Worm (Caenorhabditis elegans): ENCODE measurements around the gene herd-1.
A peak's percentile ranks its signal among the peaks of the same experiment; 100 is the strongest.

herd-1 gene

ce11 chrIII:12453315-12453714 lies 43.0 kb upstream of the herd-1 start, which contains the start of gene ani-1 (continued):
- TF ChIP-seq B0019.2 (GFP tag; conservative IDR thresholded peaks at IDR 0.05) (peak; percentile 80), B0261.1 (tag; optimal IDR thresholded peaks at IDR 0.05) (no peak), ztf-6 (GFP tag; IDR thresholded peaks at IDR 0.05) (no peak), somi-1 (GFP tag; optimal IDR thresholded peaks at IDR 0.05) (no peak), unc-130 (GFP tag; optimal IDR thresholded peaks at IDR 0.05) (peak; percentile 47), ceh-100 (GFP tag; IDR thresholded peaks at IDR 0.05) (peak; percentile 65; the same call in 1 of the 2 replicates), ztf-25 (GFP tag; IDR thresholded peaks at IDR 0.05) (no peak), lag-1 (GFP tag; IDR thresholded peaks at IDR 0.05) (no peak), cebp-2 (GFP tag; IDR thresholded peaks at IDR 0.05) (no peak), K12H6.12 (tag; optimal IDR thresholded peaks at IDR 0.05) (peak; percentile 14), sea-2 (GFP tag; IDR thresholded peaks at IDR 0.05) (no peak), gei-17 (GFP tag; optimal IDR thresholded peaks at IDR 0.05) (no peak), nhr-90 (tag; optimal IDR thresholded peaks at IDR 0.05) (no peak), ztf-28 (GFP tag; IDR thresholded peaks at IDR 0.05) (peak; percentile 79), aptf-2 (GFP tag; conservative IDR thresholded peaks at IDR 0.05) (0 out of 2 replicates have a peak, but pooled peaks have one; percentile 30), chd-7 (tag; optimal IDR thresholded peaks at IDR 0.05) (no peak), sptf-2 (GFP tag; optimal IDR thresholded peaks at IDR 0.05) (no peak), nfya-2 (GFP tag; IDR thresholded peaks at IDR 0.05) (no peak), attf-5 (GFP tag; optimal IDR thresholded peaks at IDR 0.05) (no peak), madf-3 (GFP tag; IDR thresholded peaks at IDR 0.05) (peak; percentile 89), rpc-1 (optimal IDR thresholded peaks at IDR 0.05) (no peak), rpc-1 (tag; optimal IDR thresholded peaks at IDR 0.05) (no peak), lin-54 (GFP tag; optimal IDR thresholded peaks at IDR 0.05) (peak; percentile 89), Y95B8A.8 (GFP tag; IDR thresholded peaks at IDR 0.05) (peak; percentile 73; the same call in 1 of the 2 replicates), attf-3 (GFP tag; conservative IDR thresholded peaks at IDR 0.05) (no peak), egl-44 (GFP tag; IDR thresholded peaks at IDR 0.05) (no peak), Y53F4B.3 (GFP tag; IDR thresholded peaks at IDR 0.05) (0 out of 2 replicates have a peak, but pooled peaks have one; percentile 42), cebp-1 (GFP tag; IDR thresholded peaks at IDR 0.05) (no peak), cebp-1 (tag; optimal IDR thresholded peaks at IDR 0.05) (peak; percentile 68), C06A6.2 (GFP tag; conservative IDR thresholded peaks at IDR 0.05) (peak; percentile 32; the same call in 1 of the 2 replicates), lin-35 (GFP tag; optimal IDR thresholded peaks at IDR 0.05) (peak in 2 of 3 experiments; percentile 30 to 65), hlh-12 (tag; optimal IDR thresholded peaks at IDR 0.05) (no peak), madf-6 (GFP tag; IDR thresholded peaks at IDR 0.05) (peak; percentile 93), hsf-1 (GFP tag; IDR thresholded peaks at IDR 0.05) (peak; percentile 38; the same call in 1 of the 2 replicates), tbp1 (GFP tag; optimal IDR thresholded peaks at IDR 0.05) (peak; percentile 57), ceh-91 (GFP tag; IDR thresholded peaks at IDR 0.05) (peak; percentile 85), nhr-120 (GFP tag; IDR thresholded peaks at IDR 0.05) (no peak), lsl-1 (GFP tag; optimal IDR thresholded peaks at IDR 0.05) (peak; percentile 82), B0035.1 (tag; optimal IDR thresholded peaks at IDR 0.05) (no peak), atf-7 (tag; optimal IDR thresholded peaks at IDR 0.05) (no peak), fkh-3 (tag; optimal IDR thresholded peaks at IDR 0.05) (no peak), ama-1 (optimal IDR thresholded peaks at IDR 0.05) (no peak), ama-1 (GFP tag; optimal IDR thresholded peaks at IDR 0.05) (no peak), F49E8.2 (tag; optimal IDR thresholded peaks at IDR 0.05; ENCODE audit: insufficient read depth) (peak; percentile 32), F22D6.2 (tag; optimal IDR thresholded peaks at IDR 0.05) (no peak), tbx-9 (tag; optimal IDR thresholded peaks at IDR 0.05; ENCODE audit: borderline replicate concordance) (no peak), let-526 (GFP tag; IDR thresholded peaks at IDR 0.05) (no peak), pbrm-1 (GFP tag; IDR thresholded peaks at IDR 0.05) (0 out of 2 replicates have a peak, but pooled peaks have one; percentile 48), efl-1 (GFP tag; optimal IDR thresholded peaks at IDR 0.05) (peak; percentile 91), T26A5.8 (tag; optimal IDR thresholded peaks at IDR 0.05) (no peak), C17E4.6 (GFP tag; IDR thresholded peaks at IDR 0.05) (peak; percentile 59; the same call in 1 of the 2 replicates)
